Fruit fly (Drosophila melanogaster): Measurements from ENCODE around the gene Chc.

Chc gene

DNA sequence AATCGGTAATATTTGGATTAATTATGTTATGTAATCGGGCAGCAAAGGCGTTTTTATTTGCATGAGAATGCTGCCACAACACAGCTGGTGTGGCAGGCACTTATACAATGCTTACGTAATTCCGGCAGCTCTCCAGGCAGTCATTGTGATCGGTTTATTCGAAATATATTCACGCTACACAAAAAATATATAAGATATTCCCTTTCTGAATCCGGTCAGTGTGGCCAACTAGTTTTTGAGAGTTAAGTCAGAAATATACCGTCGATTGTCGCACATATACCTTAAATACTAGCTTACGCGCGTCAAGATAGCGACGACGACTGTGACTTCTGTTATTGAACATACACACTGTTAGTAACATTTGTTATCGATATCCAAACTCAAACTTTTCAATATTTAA, 13.7 kb upstream of the Chc start, which contains the start of gene sun (continued):
- TF ChIP-seq pzg (GFP tag; optimal IDR thresholded peaks at IDR 0.05): peak; percentile 79
- TF ChIP-seq Dek (tag; optimal IDR thresholded peaks at IDR 0.05): no peak
- TF ChIP-seq MBD-R2 (GFP tag; IDR thresholded peaks at IDR 0.05): peak; percentile 37; the same call in 1 of the 2 replicates
- no peak for TF ChIP-seq CG7963 (GFP tag; IDR thresholded peaks at IDR 0.05; ENCODE audit: partially characterized antibody)
- no peak for TF ChIP-seq CG10267 (tag; optimal IDR thresholded peaks at IDR 0.05)
- TF ChIP-seq cato (GFP tag; optimal IDR thresholded peaks at IDR 0.05; ENCODE audit: borderline replicate concordance): no peak
- TF ChIP-seq CG4360 (GFP tag; IDR thresholded peaks at IDR 0.05): no peak
- no peak for TF ChIP-seq CG11504 (tag; optimal IDR thresholded peaks at IDR 0.05)
- TF ChIP-seq amos (GFP tag; IDR thresholded peaks at IDR 0.05; ENCODE audit: partially characterized antibody): no peak; the same call in 1 of the 2 replicates
- peak; percentile 87 for TF ChIP-seq MESR4 (GFP tag; optimal IDR thresholded peaks at IDR 0.05)
- TF ChIP-seq repo (GFP tag; optimal IDR thresholded peaks at IDR 0.05): no peak
- TF ChIP-seq CG2116 (GFP tag; optimal IDR thresholded peaks at IDR 0.05): peak; percentile 20
- no peak for TF ChIP-seq Nf-YC (tag; optimal IDR thresholded peaks at IDR 0.05)
- TF ChIP-seq NC2β (GFP tag; optimal IDR thresholded peaks at IDR 0.05): no peak
- no peak for TF ChIP-seq CG12236 (GFP tag; optimal IDR thresholded peaks at IDR 0.05)
- peak; percentile 69 for TF ChIP-seq CG9797 (GFP tag; optimal IDR thresholded peaks at IDR 0.05)
- TF ChIP-seq CG10147 (GFP tag; optimal IDR thresholded peaks at IDR 0.05): no peak
- TF ChIP-seq Deaf1 (tag; optimal IDR thresholded peaks at IDR 0.05): no peak
- TF ChIP-seq Hr39 (optimal IDR thresholded peaks at IDR 0.05): no peak
- no peak for TF ChIP-seq mam (GFP tag; optimal IDR thresholded peaks at IDR 0.05)
- no peak for TF ChIP-seq CG4328 (GFP tag; optimal IDR thresholded peaks at IDR 0.05)
- TF ChIP-seq C15 (GFP tag; IDR thresholded peaks at IDR 0.05): no peak
- peak; percentile 99 for TF ChIP-seq CG1603 (tag; optimal IDR thresholded peaks at IDR 0.05)
- TF ChIP-seq CG10209 (GFP tag; optimal IDR thresholded peaks at IDR 0.05): no peak
- TF ChIP-seq CG7839 (tag; optimal IDR thresholded peaks at IDR 0.05): no peak
- no peak for TF ChIP-seq CG1647 (GFP tag; optimal IDR thresholded peaks at IDR 0.05)
- peak; percentile 40 for TF ChIP-seq Myb (GFP tag; optimal IDR thresholded peaks at IDR 0.05)
- TF ChIP-seq Atf6 (GFP tag; IDR thresholded peaks at IDR 0.05): 0 out of 2 replicates have a peak, but pooled peaks have one; percentile 24
- TF ChIP-seq vnd (GFP tag; IDR thresholded peaks at IDR 0.05; ENCODE audit: partially characterized antibody): no peak
- TF ChIP-seq Xrp1 (GFP tag; IDR thresholded peaks at IDR 0.05): no peak
- no peak for TF ChIP-seq Meics (GFP tag; optimal IDR thresholded peaks at IDR 0.05)
- TF ChIP-seq psq (GFP tag; optimal IDR thresholded peaks at IDR 0.05): no peak
- TF ChIP-seq bowl (GFP tag; IDR thresholded peaks at IDR 0.05): no peak
- TF ChIP-seq CG5180 (GFP tag; optimal IDR thresholded peaks at IDR 0.05): no peak
- peak; percentile 3 for TF ChIP-seq nmo (GFP tag; optimal IDR thresholded peaks at IDR 0.05)
- peak; percentile 78 for TF ChIP-seq gfzf (GFP tag; optimal IDR thresholded peaks at IDR 0.05)
- TF ChIP-seq jumu (GFP tag; optimal IDR thresholded peaks at IDR 0.05): no peak
- TF ChIP-seq CG12942 (GFP tag; optimal IDR thresholded peaks at IDR 0.05): no peak
- TF ChIP-seq vvl (GFP tag; IDR thresholded peaks at IDR 0.05): no peak
- TF ChIP-seq Awh (GFP tag; IDR thresholded peaks at IDR 0.05): no peak
- TF ChIP-seq pnt (GFP tag; optimal IDR thresholded peaks at IDR 0.05): no peak
- no peak for TF ChIP-seq CG10959 (GFP tag; IDR thresholded peaks at IDR 0.05)
- no peak for TF ChIP-seq hth (optimal IDR thresholded peaks at IDR 0.05)
- TF ChIP-seq Doc3 (GFP tag; IDR thresholded peaks at IDR 0.05; ENCODE audit: partially characterized antibody): 0 out of 3 replicates have a peak, but pooled peaks have one; percentile 37
- TF ChIP-seq CG11247 (GFP tag; IDR thresholded peaks at IDR 0.05): no peak
- no peak for TF ChIP-seq lov (optimal IDR thresholded peaks at IDR 0.05)
- TF ChIP-seq lov (GFP tag; IDR thresholded peaks at IDR 0.05): no peak
- no peak for TF ChIP-seq cg (GFP tag; optimal IDR thresholded peaks at IDR 0.05)
- no peak for TF ChIP-seq cas (GFP tag; IDR thresholded peaks at IDR 0.05)
- no peak for TF ChIP-seq CG17359 (tag; optimal IDR thresholded peaks at IDR 0.05)
- no peak for TF ChIP-seq Mrtf (GFP tag; IDR thresholded peaks at IDR 0.05)
- TF ChIP-seq phol (tag; optimal IDR thresholded peaks at IDR 0.05): no peak

Measured in whole organism, embryonic.